Fruit fly (Drosophila melanogaster) S2 (cell line): Measurements from ENCODE around the gene PIG-K.

Source experiments
- CG8478 ChIP-seq: fragments of >200 bp; optimal IDR thresholded peaks from 2 replicates; lab custom pipeline; 2018
- CTCF ChIP-seq, 2 experiments: fragments of >200 bp; optimal IDR thresholded peaks; 2 replicates each; lab custom pipeline; 2018

DNA sequence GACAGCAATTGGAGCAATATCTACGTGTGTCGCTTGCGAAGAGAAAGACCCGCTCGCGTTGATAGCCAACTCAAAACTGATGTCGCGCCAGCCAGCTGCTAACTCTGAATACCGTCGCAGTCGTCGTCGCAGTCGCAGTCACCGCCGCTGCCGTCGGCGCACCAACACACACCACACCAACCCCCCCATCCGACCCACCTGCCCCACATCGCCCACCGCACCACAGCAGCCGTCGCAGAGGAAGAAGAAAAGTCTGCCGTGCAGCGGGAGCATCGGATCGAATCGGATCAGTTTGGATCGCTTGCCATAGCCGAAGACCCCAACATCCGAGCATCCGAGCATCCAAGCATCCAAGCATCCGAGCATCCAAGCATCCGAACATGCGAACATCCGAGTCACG is 27.2 kb upstream of the PIG-K start:
- TF ChIP-seq CG8478 (lab: Kevin White, UChicago): no peak
- TF ChIP-seq CTCF (optimal IDR thresholded peaks at IDR 0.05; lab: Kevin White, UChicago): no peak
